Worm (Caenorhabditis elegans) whole organism, early embryonic: ENCODE measurements around the gene F13A7.11.

Source experiments
- ama-1 ChIP-seq: fragments of 150-350 bp; optimal IDR thresholded peaks from 2 replicates; lab custom pipeline; 2014
- ceh-13 ChIP-seq: fragments of 200-800 bp; sonication (Bioruptor generic); optimal IDR thresholded peaks from 2 replicates; lab custom pipeline; 2018; ENCODE audit warnings: mild to moderate bottlenecking, missing genetic modification characterization, missing compliant biosample characterization
- ceh-36 ChIP-seq: sonication (generic microtip); optimal IDR thresholded peaks from 2 replicates; lab custom pipeline; 2016; ENCODE audit warnings: missing genetic modification characterization, inconsistent platforms, missing compliant biosample characterization

DNA sequence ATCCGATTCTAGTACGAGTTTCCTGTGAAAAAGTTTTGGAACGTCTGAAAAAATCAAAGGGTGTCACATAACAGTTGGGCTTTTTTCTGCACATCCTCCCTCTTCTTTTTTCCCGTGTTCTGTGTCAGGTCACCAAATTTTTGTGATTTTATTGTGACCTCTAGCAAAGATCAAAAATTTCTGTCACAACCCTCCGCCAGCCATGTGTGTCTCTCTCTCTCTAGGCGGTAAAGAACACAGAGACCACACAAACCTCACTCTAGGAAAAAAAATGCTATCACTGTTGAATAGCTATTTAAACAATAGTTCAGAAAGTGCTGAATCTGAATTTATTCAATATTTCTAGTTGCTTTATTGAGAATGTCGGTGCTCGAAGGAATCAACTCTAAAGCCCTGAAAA lies 4.4 kb downstream of the F13A7.11 start, which contains the start of gene gst-44:
- TF ChIP-seq ama-1 (lab: Kevin White, UChicago): no peak
- no peak for TF ChIP-seq ceh-13 (GFP tag; lab: Kevin White, UChicago)
- no peak for TF ChIP-seq ceh-36
